Fruit fly (Drosophila melanogaster) whole organism, embryonic: Measurements from ENCODE around the gene CG14356.

ENCODE experiments used
- Asciz ChIP-seq: fragments of 200-800 bp; sonication (Bioruptor generic); optimal IDR thresholded peaks from 2 replicates; lab custom pipeline; 2017; ENCODE audit warnings: missing biosample characterization, mild to moderate bottlenecking, missing genetic modification characterization, missing genetic modification reagents
- Atf-2 ChIP-seq: fragments of 200-800 bp; sonication (Bioruptor generic); optimal IDR thresholded peaks from 2 replicates; lab custom pipeline; 2016; ENCODE audit warnings: missing biosample characterization, missing genetic modification characterization
- Atf3 ChIP-seq: fragments of 200-800 bp; sonication (Bioruptor generic); optimal IDR thresholded peaks from 3 replicates; lab custom pipeline; 2016; ENCODE audit warnings: missing biosample characterization, missing genetic modification characterization
- Blimp-1 ChIP-seq: fragments of 200-800 bp; sonication (Bioruptor generic); optimal IDR thresholded peaks from 3 replicates; lab custom pipeline; 2018; ENCODE audit warnings: missing biosample characterization, missing genetic modification characterization, mild to moderate bottlenecking, moderate library complexity, missing genetic modification reagents
- CG10462 ChIP-seq: fragments of 200-800 bp; sonication (Bioruptor generic); optimal IDR thresholded peaks from 2 replicates; lab custom pipeline; 2016; ENCODE audit warnings: missing biosample characterization, missing genetic modification characterization
- CG11093 ChIP-seq: fragments of 200-800 bp; sonication (Bioruptor generic); IDR thresholded peaks from 3 replicates; pipeline ENCODE4 v1.3.6; 2022; ENCODE audit warnings: missing biosample characterization, missing genetic modification characterization
- CG12104 ChIP-seq: fragments of 200-800 bp; sonication (Bioruptor generic); optimal IDR thresholded peaks from 3 replicates; lab custom pipeline; 2016; ENCODE audit warnings: missing biosample characterization, missing genetic modification characterization
- CG15514 ChIP-seq: fragments of 200-800 bp; sonication (Bioruptor generic); optimal IDR thresholded peaks from 3 replicates; lab custom pipeline; 2017; ENCODE audit warnings: missing biosample characterization, missing genetic modification characterization, mild to moderate bottlenecking, moderate library complexity, missing genetic modification reagents
- CG3065 ChIP-seq: fragments of 200-800 bp; sonication (Bioruptor generic); optimal IDR thresholded peaks from 2 replicates; lab custom pipeline; 2016; ENCODE audit warnings: missing biosample characterization, missing genetic modification characterization
- CG31388 ChIP-seq: fragments of 200-800 bp; sonication (Bioruptor generic); optimal IDR thresholded peaks from 2 replicates; lab custom pipeline; 2016; ENCODE audit warnings: missing biosample characterization, missing genetic modification characterization
- CG32767 ChIP-seq: fragments of 200-800 bp; sonication (Bioruptor generic); IDR thresholded peaks from 2 replicates; pipeline ENCODE4 v1.3.6; 2022; ENCODE audit warnings: missing biosample characterization, missing genetic modification characterization
- CG32772 ChIP-seq: fragments of 200-800 bp; sonication (Bioruptor generic); IDR thresholded peaks from 2 replicates; pipeline ENCODE4 v1.3.6; 2022; ENCODE audit warnings: missing biosample characterization, missing genetic modification characterization
- CG3995 ChIP-seq: fragments of 200-800 bp; sonication (Bioruptor generic); optimal IDR thresholded peaks from 3 replicates; lab custom pipeline; 2016; ENCODE audit warnings: missing biosample characterization, missing genetic modification characterization
- CG4730 ChIP-seq: fragments of 200-800 bp; sonication (Bioruptor generic); IDR thresholded peaks from 2 replicates; pipeline ENCODE4 v1.3.6; 2022; ENCODE audit warnings: missing biosample characterization, missing genetic modification characterization
- CG5245 ChIP-seq: fragments of 200-800 bp; sonication (Bioruptor generic); optimal IDR thresholded peaks from 3 replicates; lab custom pipeline; 2016; ENCODE audit warnings: missing biosample characterization, missing genetic modification characterization
- CG7271 ChIP-seq: fragments of 200-800 bp; sonication (Bioruptor generic); optimal IDR thresholded peaks from 2 replicates; lab custom pipeline; 2018; ENCODE audit warnings: missing biosample characterization, mild to moderate bottlenecking, missing genetic modification characterization, moderate library complexity
- CG7786 ChIP-seq: fragments of 200-800 bp; sonication (Bioruptor generic); optimal IDR thresholded peaks from 2 replicates; lab custom pipeline; 2016; ENCODE audit warnings: missing biosample characterization, missing genetic modification characterization
- CG7987 ChIP-seq: fragments of 200-800 bp; sonication (Bioruptor generic); optimal IDR thresholded peaks from 2 replicates; lab custom pipeline; 2018; ENCODE audit warnings: missing biosample characterization, mild to moderate bottlenecking, missing genetic modification characterization, moderate library complexity
- CG8478 ChIP-seq: fragments of >200 bp; optimal IDR thresholded peaks from 2 replicates; lab custom pipeline; 2018
- CG9437 ChIP-seq: fragments of 200-800 bp; sonication (Bioruptor generic); optimal IDR thresholded peaks from 2 replicates; lab custom pipeline; 2018; ENCODE audit warnings: missing biosample characterization, mild to moderate bottlenecking, missing genetic modification characterization
- Dref ChIP-seq: fragments of 200-800 bp; sonication (Bioruptor generic); IDR thresholded peaks from 2 replicates; pipeline ENCODE4 v1.3.6; 2022; ENCODE audit warnings: missing biosample characterization, missing genetic modification characterization
- E2f1 ChIP-seq: fragments of 200-800 bp; sonication (Bioruptor generic); IDR thresholded peaks from 2 replicates; pipeline ENCODE4 v1.3.6; 2022; ENCODE audit warnings: missing biosample characterization, missing genetic modification characterization
- Gug ChIP-seq: fragments of 200-800 bp; sonication (Bioruptor generic); IDR thresholded peaks from 4 replicates; pipeline ENCODE4 v1.3.6; 2022; ENCODE audit warnings: missing biosample characterization, missing genetic modification characterization
- Hmr ChIP-seq: fragments of 200-800 bp; sonication (Bioruptor generic); optimal IDR thresholded peaks from 3 replicates; lab custom pipeline; 2017; ENCODE audit warnings: mild to moderate bottlenecking, missing biosample characterization, missing genetic modification reagents, missing genetic modification characterization
- Hmx ChIP-seq: fragments of 200-800 bp; sonication (Bioruptor generic); optimal IDR thresholded peaks from 2 replicates; lab custom pipeline; 2016; ENCODE audit warnings: missing biosample characterization, missing genetic modification characterization
- Myb ChIP-seq: fragments of 200-800 bp; sonication (Bioruptor generic); optimal IDR thresholded peaks from 2 replicates; lab custom pipeline; 2016; ENCODE audit warnings: missing biosample characterization, missing genetic modification characterization
- NK7.1 ChIP-seq: fragments of 200-800 bp; sonication (Bioruptor generic); optimal IDR thresholded peaks from 3 replicates; lab custom pipeline; 2016; ENCODE audit warnings: missing biosample characterization, missing genetic modification characterization
- Pdp1 ChIP-seq, 2 experiments: fragments of 200-800 bp; sonication (Bioruptor generic); optimal IDR thresholded peaks; 3 replicates each; lab custom pipeline; 2016; ENCODE audit warnings: missing biosample characterization in 2 of 2, missing genetic modification characterization in 2 of 2, mild to moderate bottlenecking in 1 of 2, moderate library complexity in 1 of 2
- Six4 ChIP-seq: fragments of 200-800 bp; sonication (Bioruptor generic); optimal IDR thresholded peaks from 2 replicates; lab custom pipeline; 2016; ENCODE audit warnings: missing biosample characterization, missing genetic modification characterization
- Sry-β ChIP-seq: fragments of 200-800 bp; sonication (Bioruptor generic); optimal IDR thresholded peaks from 2 replicates; lab custom pipeline; 2018; ENCODE audit warnings: missing biosample characterization, mild to moderate bottlenecking, missing genetic modification characterization, moderate library complexity
- ato ChIP-seq: fragments of 200-800 bp; sonication (Bioruptor generic); IDR thresholded peaks from 2 replicates; pipeline ENCODE4 v1.3.6; 2022; ENCODE audit warnings: missing biosample characterization, missing genetic modification characterization; ENCODE audit not compliant: partially characterized antibody
- az2 ChIP-seq: fragments of 200-800 bp; sonication (Bioruptor generic); optimal IDR thresholded peaks from 3 replicates; lab custom pipeline; 2016; ENCODE audit warnings: missing biosample characterization, missing genetic modification characterization
- cg ChIP-seq: fragments of 200-800 bp; sonication (Bioruptor generic); optimal IDR thresholded peaks from 3 replicates; lab custom pipeline; 2019; ENCODE audit warnings: missing biosample characterization, mild to moderate bottlenecking, missing genetic modification characterization, moderate library complexity
- disco-r ChIP-seq: fragments of 200-800 bp; sonication (Bioruptor generic); optimal IDR thresholded peaks from 2 replicates; lab custom pipeline; 2016; ENCODE audit warnings: missing biosample characterization, missing genetic modification characterization
- dmrt99B ChIP-seq: fragments of 200-800 bp; sonication (Bioruptor generic); optimal IDR thresholded peaks from 2 replicates; lab custom pipeline; 2018; ENCODE audit warnings: missing biosample characterization, mild to moderate bottlenecking, missing genetic modification characterization, moderate library complexity
- ems ChIP-seq: fragments of 200-800 bp; sonication (Bioruptor generic); optimal IDR thresholded peaks from 3 replicates; lab custom pipeline; 2016; ENCODE audit warnings: missing biosample characterization, missing genetic modification characterization
- esg ChIP-seq: fragments of 200-800 bp; sonication (Bioruptor generic); conservative IDR thresholded peaks from 2 replicates; pipeline ENCODE4 v1.3.6; 2022; ENCODE audit warnings: missing biosample characterization, missing genetic modification characterization
- eyg ChIP-seq: fragments of 200-800 bp; sonication (Bioruptor generic); optimal IDR thresholded peaks from 3 replicates; lab custom pipeline; 2016; ENCODE audit warnings: missing biosample characterization, missing genetic modification characterization
- ftz-f1 ChIP-seq: fragments of 200-800 bp; sonication (Bioruptor generic); optimal IDR thresholded peaks from 2 replicates; lab custom pipeline; 2016; ENCODE audit warnings: missing biosample characterization, missing genetic modification characterization
- fu2 ChIP-seq: fragments of 200-800 bp; sonication (Bioruptor generic); optimal IDR thresholded peaks from 2 replicates; lab custom pipeline; 2016; ENCODE audit warnings: missing biosample characterization, missing genetic modification characterization
- grn ChIP-seq: fragments of 200-800 bp; sonication (Bioruptor generic); optimal IDR thresholded peaks from 3 replicates; lab custom pipeline; 2017; ENCODE audit warnings: missing biosample characterization, missing genetic modification characterization
- ind ChIP-seq: fragments of 200-800 bp; sonication (Bioruptor generic); optimal IDR thresholded peaks from 3 replicates; lab custom pipeline; 2016; ENCODE audit warnings: missing biosample characterization, missing genetic modification characterization
- jing ChIP-seq: fragments of 200-800 bp; sonication (Bioruptor generic); optimal IDR thresholded peaks from 2 replicates; lab custom pipeline; 2018; ENCODE audit warnings: missing biosample characterization, mild to moderate bottlenecking, missing genetic modification characterization
- mam ChIP-seq: fragments of 200-800 bp; sonication (Bioruptor generic); optimal IDR thresholded peaks from 3 replicates; lab custom pipeline; 2016; ENCODE audit warnings: missing biosample characterization, missing genetic modification characterization
- nerfin-2 ChIP-seq: fragments of 200-800 bp; sonication (Bioruptor generic); IDR thresholded peaks from 2 replicates; pipeline ENCODE4 v1.3.6; 2022; ENCODE audit warnings: missing biosample characterization, missing genetic modification characterization; ENCODE audit not compliant: partially characterized antibody
- pita ChIP-seq: fragments of 200-800 bp; sonication (Bioruptor generic); optimal IDR thresholded peaks from 2 replicates; lab custom pipeline; 2017; ENCODE audit warnings: missing biosample characterization, mild to moderate bottlenecking, missing genetic modification characterization
- psq ChIP-seq: fragments of 200-800 bp; sonication (Bioruptor generic); optimal IDR thresholded peaks from 2 replicates; lab custom pipeline; 2017; ENCODE audit warnings: missing biosample characterization, missing genetic modification characterization
- sens ChIP-seq: fragments of 200-800 bp; sonication (Bioruptor generic); peaks from one replicate; lab custom pipeline; 2016; ENCODE audit warnings: missing biosample characterization, missing genetic modification characterization
- sens-2 ChIP-seq: fragments of 200-800 bp; sonication (Bioruptor generic); IDR thresholded peaks from 2 replicates; pipeline ENCODE4 v1.3.6; 2022; ENCODE audit warnings: missing biosample characterization, missing genetic modification characterization
- sima ChIP-seq: fragments of 200-800 bp; sonication (Bioruptor generic); optimal IDR thresholded peaks from 2 replicates; lab custom pipeline; 2016; ENCODE audit warnings: missing biosample characterization, missing genetic modification characterization
- yki ChIP-seq: fragments of >200 bp; optimal IDR thresholded peaks from 3 replicates; lab custom pipeline; 2018

CG14356 gene

DNA sequence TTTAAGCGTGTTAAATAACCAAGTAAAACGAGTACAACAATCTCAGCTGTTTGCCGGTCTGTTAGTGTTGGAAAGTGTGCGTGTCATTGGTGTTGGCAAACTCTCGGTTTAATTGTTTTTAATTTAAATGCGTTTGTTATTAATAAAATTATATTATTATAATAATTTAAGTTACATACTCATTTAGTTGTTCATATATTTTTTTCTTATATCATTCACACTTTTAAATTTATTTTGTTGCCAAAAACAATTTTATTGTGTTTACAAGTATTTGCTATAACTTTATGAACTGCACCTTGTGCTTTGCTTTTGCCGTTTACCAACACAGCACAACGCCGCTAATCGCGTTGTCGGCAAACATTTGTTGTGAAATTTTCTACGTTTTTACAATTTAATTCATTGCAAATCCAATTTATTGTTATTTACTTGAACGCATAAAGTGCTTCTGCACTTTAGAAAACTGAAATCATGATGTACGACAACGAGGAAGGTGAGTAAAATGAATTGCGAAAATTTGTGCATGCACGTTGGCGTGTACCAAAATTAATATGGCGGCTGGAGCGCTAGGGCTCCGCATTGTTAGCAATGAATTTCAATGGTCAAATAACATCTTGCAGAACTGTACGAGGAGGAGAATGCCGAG lies 6.3 kb downstream of the CG14356 start, which contains the start of the genes 140up and Polr2B (continued):
- TF ChIP-seq sens (GFP tag; lab: Kevin White, UChicago) (peak; percentile 95), az2 (GFP tag; lab: Kevin White, UChicago) (peak; percentile 95), ato (no peak), CG15514 (peak; percentile 82), CG5245 (GFP tag; lab: Kevin White, UChicago) (peak; percentile 83), ind (GFP tag; lab: Kevin White, UChicago) (peak; percentile 96), CG9437 (peak; percentile 88), Hmx (GFP tag; lab: Kevin White, UChicago) (peak; percentile 26), cg (GFP tag; lab: Kevin White, UChicago) (no peak), Myb (GFP tag; lab: Kevin White, UChicago) (peak; percentile 46), Gug (GFP tag; lab: Robert Waterston, UW) (peak; percentile 90), CG11093 (GFP tag; lab: Robert Waterston, UW) (peak; percentile 84), CG7987 (GFP tag; lab: Kevin White, UChicago) (peak; percentile 73), CG32767 (GFP tag; lab: Robert Waterston, UW) (peak; percentile 86), fu2 (GFP tag; lab: Kevin White, UChicago) (peak; percentile 73), Six4 (GFP tag; lab: Kevin White, UChicago) (peak; percentile 89), Blimp-1 (GFP tag; lab: Kevin White, UChicago) (peak; percentile 91), Atf3 (peak; percentile 68), Sry-β (peak; percentile 57), grn (GFP tag; lab: Kevin White, UChicago) (no peak), mam (peak; percentile 92), nerfin-2 (GFP tag; lab: Robert Waterston, UW) (no peak), Atf-2 (GFP tag; lab: Kevin White, UChicago) (peak; percentile 36), ftz-f1 (GFP tag; lab: Kevin White, UChicago) (peak; percentile 18), pita (GFP tag; lab: Kevin White, UChicago) (no peak), E2f1 (GFP tag; lab: Robert Waterston, UW) (peak; percentile 93), CG10462 (peak; percentile 90), CG32772 (GFP tag; lab: Robert Waterston, UW) (peak; percentile 93), CG12104 (GFP tag; lab: Kevin White, UChicago) (peak; percentile 93), CG7786 (GFP tag; lab: Kevin White, UChicago) (peak; percentile 77), CG8478 (no peak), psq (GFP tag; lab: Kevin White, UChicago) (peak; percentile 84), jing (GFP tag; lab: Kevin White, UChicago) (peak; percentile 77), CG7271 (tag; lab: Kevin White, UChicago) (peak; percentile 84), sens-2 (GFP tag; lab: Robert Waterston, UW) (0 out of 2 replicates have a peak, but pooled peaks have one; percentile 36), dmrt99B (tag; lab: Kevin White, UChicago) (peak; percentile 90), NK7.1 (GFP tag; lab: Kevin White, UChicago) (peak; percentile 36), esg (GFP tag; lab: Robert Waterston, UW) (peak; percentile 90), ems (GFP tag; lab: Kevin White, UChicago) (peak; percentile 82), Pdp1 (GFP tag; optimal IDR thresholded peaks at IDR 0.05; lab: Kevin White, UChicago) (peak; percentile 62 to 86), Dref (GFP tag; lab: Robert Waterston, UW) (peak; percentile 31; the same call in 1 of the 2 replicates), yki (lab: Kevin White, UChicago) (no peak), CG3995 (GFP tag; lab: Kevin White, UChicago) (peak; percentile 48), Hmr (GFP tag; lab: Kevin White, UChicago) (peak; percentile 94), CG4730 (peak; percentile 88), Asciz (GFP tag; lab: Kevin White, UChicago) (peak; percentile 83), eyg (GFP tag; lab: Kevin White, UChicago) (peak; percentile 38), sima (GFP tag; lab: Kevin White, UChicago) (no peak), CG3065 (GFP tag; lab: Kevin White, UChicago) (peak; percentile 92), CG31388 (GFP tag; lab: Kevin White, UChicago) (peak; percentile 81), disco-r (GFP tag; lab: Kevin White, UChicago) (peak; percentile 1)
